Worm (Caenorhabditis elegans) whole organism, dauer: ENCODE measurements around the gene elpc-3.
"Not testable (repeated sequence)": the region's sequence is repeated elsewhere in the genome, so short reads cannot be mapped to it uniquely, and the experiment has no call there.

ENCODE experiments used
- unc-62 ChIP-seq: sonication (generic microtip); optimal IDR thresholded peaks from 2 replicates; lab custom pipeline; 2017; ENCODE audit warnings: missing biosample characterization, missing genetic modification reagents, missing genetic modification characterization

The elpc-3 gene

ce11 chrV:12183854-12184253 lies 2.6 kb upstream of the elpc-3 start, which contains the start of gene usip-1:
TSS of gene usip-1 (minus strand) at chrV:12184194.
- no peak for TF ChIP-seq unc-62 (GFP tag; lab: Kevin White, UChicago)

- TF ChIP-seq unc-62 (GFP tag; lab: Kevin White, UChicago): no peak
Observed at ce11 chrV:12179338-12179737, 1.9 kb downstream of the elpc-3 start, which contains the start of gene clec-224. TSS of gene clec-224 (minus strand) at chrV:12179438.

- TF ChIP-seq unc-62 (GFP tag; lab: Kevin White, UChicago): no peak
Observed at ce11 chrV:12170114-12170513, 11.1 kb downstream of the elpc-3 start, which contains the start of gene ZK863.1. TSS of gene ZK863.1 (minus strand) at chrV:12170214.

ce11 chrV:12167653-12168052 lies 13.6 kb downstream of the elpc-3 start, which contains the start of gene col-37:
TSS of gene col-37 (minus strand) at chrV:12167753.
- no peak for TF ChIP-seq unc-62 (GFP tag; lab: Kevin White, UChicago)

- no peak for TF ChIP-seq unc-62 (GFP tag; lab: Kevin White, UChicago)
Observed at ce11 chrV:12167031-12167430, 14.2 kb downstream of the elpc-3 start.

ce11 chrV:12162906-12163305 lies 18.3 kb downstream of the elpc-3 start, which contains the start of gene srj-4:
TSS of gene srj-4 (plus strand) at chrV:12163206.
- no peak for TF ChIP-seq unc-62 (GFP tag; lab: Kevin White, UChicago)

- TF ChIP-seq unc-62 (GFP tag; lab: Kevin White, UChicago): no peak
Observed at ce11 chrV:12162220-12162619, 19.0 kb downstream of the elpc-3 start, which contains the start of gene C27A7.5. TSS of gene C27A7.5 (minus strand) at chrV:12162320.

ce11 chrV:12161157-12161556 lies 20.1 kb downstream of the elpc-3 start:
- no peak for TF ChIP-seq unc-62 (GFP tag; lab: Kevin White, UChicago)

- TF ChIP-seq unc-62 (GFP tag; lab: Kevin White, UChicago): no peak
Observed at ce11 chrV:12159975-12160374, 21.2 kb downstream of the elpc-3 start.

- TF ChIP-seq unc-62 (GFP tag; lab: Kevin White, UChicago): no peak
Observed at ce11 chrV:12158377-12158776, 22.8 kb downstream of the elpc-3 start.

ce11 chrV:12154554-12154953 lies 26.7 kb downstream of the elpc-3 start, which contains the start of gene C27A7.9:
TSS of gene C27A7.9 (minus strand) at chrV:12154654.
- TF ChIP-seq unc-62 (GFP tag; lab: Kevin White, UChicago): no peak

- TF ChIP-seq unc-62 (GFP tag; lab: Kevin White, UChicago): no peak
Observed at ce11 chrV:12153784-12154183, 27.4 kb downstream of the elpc-3 start.

ce11 chrV:12152857-12153256 lies 28.4 kb downstream of the elpc-3 start, which contains the start of gene C27A7.8:
TSS of gene C27A7.8 (plus strand) at chrV:12153157.
- no peak for TF ChIP-seq unc-62 (GFP tag; lab: Kevin White, UChicago)

- TF ChIP-seq unc-62 (GFP tag; lab: Kevin White, UChicago): no peak
Observed at ce11 chrV:12150607-12151006, 30.6 kb downstream of the elpc-3 start, which contains the start of gene che-11. TSS of gene che-11 (minus strand) at chrV:12150707.

- TF ChIP-seq unc-62 (GFP tag; lab: Kevin White, UChicago): no peak
Observed at ce11 chrV:12140625-12141024, 40.6 kb downstream of the elpc-3 start, which contains the start of gene C27A7.3. TSS of gene C27A7.3 (plus strand) at chrV:12140925.

ce11 chrV:12137942-12138341 lies 43.3 kb downstream of the elpc-3 start:
- TF ChIP-seq unc-62 (GFP tag; lab: Kevin White, UChicago): no peak

- not testable (repeated sequence) for TF ChIP-seq unc-62 (GFP tag; lab: Kevin White, UChicago)
Observed at ce11 chrV:12131157-12131556, 50.1 kb downstream of the elpc-3 start, which contains the start of gene enpp-1. TSS of gene enpp-1 (plus strand) at chrV:12131457.
